Worm (Caenorhabditis elegans) whole organism, L1 larva: Measurements from ENCODE around the gene F13H10.3.
A peak's percentile ranks its signal among the peaks of the same experiment; 100 is the strongest.

Experiments
- C04F5.9 ChIP-seq: sonication (generic microtip); optimal IDR thresholded peaks from 2 replicates; lab custom pipeline; 2016; ENCODE audit warnings: missing genetic modification characterization, missing compliant biosample characterization
- C16A3.4 ChIP-seq: fragments of 150-350 bp; optimal IDR thresholded peaks from 2 replicates; lab custom pipeline; 2014; ENCODE audit warnings: missing biosample characterization, missing genetic modification characterization
- C34B4.2 ChIP-seq: sonication (generic microtip); optimal IDR thresholded peaks from 2 replicates; lab custom pipeline; 2017; ENCODE audit warnings: mild to moderate bottlenecking, missing genetic modification characterization, missing compliant biosample characterization
- Y116A8C.19 ChIP-seq: sonication (generic microtip); optimal IDR thresholded peaks from 2 replicates; lab custom pipeline; 2016; ENCODE audit warnings: missing compliant biosample characterization, missing genetic modification characterization, borderline replicate concordance
- ama-1 ChIP-seq: fragments of 150-350 bp; optimal IDR thresholded peaks from 2 replicates; lab custom pipeline; 2014
- ceh-63 ChIP-seq: fragments of 200-800 bp; sonication (Bioruptor generic); optimal IDR thresholded peaks from 2 replicates; lab custom pipeline; 2018; ENCODE audit warnings: mild to moderate bottlenecking, missing genetic modification characterization, missing compliant biosample characterization
- ceh-82 ChIP-seq, 3 experiments: fragments of 150-350 bp in 1 of 3; sonication (generic microtip) in 2 of 3; optimal IDR thresholded peaks; 2 replicates each; lab custom pipeline; 2014 to 2017; ENCODE audit warnings: missing biosample characterization in 3 of 3, missing genetic modification characterization in 3 of 3
- ceh-90 ChIP-seq: sonication (generic microtip); optimal IDR thresholded peaks from 2 replicates; lab custom pipeline; 2016; ENCODE audit warnings: missing genetic modification characterization, missing compliant biosample characterization
- ces-1 ChIP-seq: fragments of 150-350 bp; optimal IDR thresholded peaks from 2 replicates; lab custom pipeline; 2014; ENCODE audit warnings: missing biosample characterization, missing genetic modification reagents, missing genetic modification characterization
- dsc-1 ChIP-seq: sonication (generic microtip); optimal IDR thresholded peaks from 2 replicates; lab custom pipeline; 2016; ENCODE audit warnings: mild to moderate bottlenecking, missing genetic modification characterization, missing compliant biosample characterization
- efl-1 ChIP-seq, 4 experiments: fragments of 150-350 bp; optimal IDR thresholded peaks in 3 of 4; peaks in 1 of 4; 1 replicate in 1 of 4; 2 replicates in 3 of 4; lab custom pipeline; 2014; ENCODE audit warnings: missing biosample characterization in 2 of 4, missing genetic modification characterization in 2 of 4, missing genetic modification reagents in 2 of 4
- egl-13 ChIP-seq: sonication (generic microtip); optimal IDR thresholded peaks from 2 replicates; lab custom pipeline; 2016; ENCODE audit warnings: missing genotype, missing genetic modification reagents, missing genetic modification characterization, missing compliant biosample characterization
- elt-3 ChIP-seq, 6 experiments: fragments of 150-350 bp in 1 of 6; sonication (generic microtip); optimal IDR thresholded peaks; 2 replicates each; lab custom pipeline; 2017 to 2018; ENCODE audit warnings: missing biosample characterization in 6 of 6, missing genetic modification characterization in 6 of 6, inconsistent platforms in 1 of 6
- fos-1 ChIP-seq: fragments of 150-350 bp; optimal IDR thresholded peaks from 2 replicates; lab custom pipeline; 2014; ENCODE audit warnings: missing biosample characterization, missing genetic modification characterization
- grh-1 ChIP-seq: fragments of 200-800 bp; sonication (Bioruptor generic); IDR thresholded peaks from 2 replicates; pipeline ENCODE4 v1.3.6; 2022; ENCODE audit warnings: missing genetic modification reagents, missing genetic modification characterization, missing compliant biosample characterization
- hlh-17 ChIP-seq: fragments of 200-800 bp; sonication (Bioruptor generic); optimal IDR thresholded peaks from 2 replicates; lab custom pipeline; 2018; ENCODE audit warnings: missing genetic modification characterization, mild to moderate bottlenecking, missing compliant biosample characterization, moderate library complexity, borderline replicate concordance
- lin-14 ChIP-seq: fragments of 200-800 bp; sonication (Bioruptor generic); optimal IDR thresholded peaks from 2 replicates; lab custom pipeline; 2018; ENCODE audit warnings: mild to moderate bottlenecking, missing genetic modification characterization, moderate library complexity, missing compliant biosample characterization
- lin-35 ChIP-seq, 2 experiments: fragments of 150-350 bp; optimal IDR thresholded peaks; 2 replicates each; lab custom pipeline; 2014; ENCODE audit warnings: missing biosample characterization in 2 of 2, missing genetic modification characterization in 2 of 2, missing genetic modification reagents in 2 of 2
- lin-39 ChIP-seq: fragments of 150-350 bp; optimal IDR thresholded peaks from 2 replicates; lab custom pipeline; 2014; ENCODE audit warnings: missing biosample characterization, missing genetic modification reagents, missing genetic modification characterization
- lsy-2 ChIP-seq, 2 experiments: fragments of 150-350 bp; optimal IDR thresholded peaks; 2 replicates each; lab custom pipeline; 2014; ENCODE audit warnings: missing biosample characterization in 2 of 2, missing genetic modification characterization in 2 of 2
- mef-2 ChIP-seq: fragments of 150-350 bp; optimal IDR thresholded peaks from 2 replicates; lab custom pipeline; 2014; ENCODE audit warnings: missing biosample characterization, missing genetic modification characterization
- nhr-11 ChIP-seq: fragments of 150-350 bp; optimal IDR thresholded peaks from 2 replicates; lab custom pipeline; 2014; ENCODE audit warnings: missing biosample characterization, missing genetic modification characterization
- nhr-12 ChIP-seq: sonication (generic microtip); optimal IDR thresholded peaks from 2 replicates; lab custom pipeline; 2017; ENCODE audit warnings: missing biosample characterization, missing genetic modification characterization
- nhr-20 ChIP-seq: sonication (generic microtip); optimal IDR thresholded peaks from 2 replicates; lab custom pipeline; 2016; ENCODE audit warnings: mild to moderate bottlenecking, missing genetic modification characterization, missing compliant biosample characterization
- nhr-71 ChIP-seq: sonication (generic microtip); optimal IDR thresholded peaks from 2 replicates; lab custom pipeline; 2016; ENCODE audit warnings: mild to moderate bottlenecking, missing genetic modification characterization, moderate library complexity, missing compliant biosample characterization
- nhr-76 ChIP-seq: sonication (generic microtip); optimal IDR thresholded peaks from 2 replicates; lab custom pipeline; 2017; ENCODE audit warnings: missing biosample characterization, missing genetic modification characterization
- nhr-84 ChIP-seq: sonication (generic microtip); optimal IDR thresholded peaks from 2 replicates; lab custom pipeline; 2017; ENCODE audit warnings: missing biosample characterization, missing genetic modification characterization
- pag-3 ChIP-seq: sonication (generic microtip); optimal IDR thresholded peaks from 2 replicates; lab custom pipeline; 2017; ENCODE audit warnings: missing genetic modification characterization, mild to moderate bottlenecking, missing compliant biosample characterization, antibody characterized with exemption, borderline replicate concordance; ENCODE audit not compliant: insufficient read depth
- snpc-4 ChIP-seq: fragments of 150-350 bp; optimal IDR thresholded peaks from 2 replicates; lab custom pipeline; 2014; ENCODE audit warnings: missing biosample characterization, missing genetic modification characterization
- snu-23 ChIP-seq: sonication (generic microtip); optimal IDR thresholded peaks from 2 replicates; lab custom pipeline; 2016; ENCODE audit warnings: missing genetic modification characterization, missing compliant biosample characterization
- sox-4 ChIP-seq: sonication (generic microtip); optimal IDR thresholded peaks from 2 replicates; lab custom pipeline; 2016; ENCODE audit warnings: missing genetic modification characterization, missing compliant biosample characterization
- sptf-1 ChIP-seq: fragments of 150-350 bp; optimal IDR thresholded peaks from 2 replicates; lab custom pipeline; 2014; ENCODE audit warnings: missing biosample characterization, missing genetic modification characterization
- sup-37 ChIP-seq: fragments of 200-800 bp; sonication (Bioruptor generic); optimal IDR thresholded peaks from 2 replicates; lab custom pipeline; 2018; ENCODE audit warnings: mild to moderate bottlenecking, missing genetic modification characterization, missing compliant biosample characterization
- tbx-2 ChIP-seq: sonication (generic microtip); optimal IDR thresholded peaks from 2 replicates; lab custom pipeline; 2016; ENCODE audit warnings: missing genetic modification characterization, missing compliant biosample characterization
- tlp-1 ChIP-seq: fragments of 150-350 bp; optimal IDR thresholded peaks from 2 replicates; lab custom pipeline; 2014; ENCODE audit warnings: missing biosample characterization, missing genetic modification characterization
- unc-130 ChIP-seq: fragments of 150-350 bp; optimal IDR thresholded peaks from 2 replicates; lab custom pipeline; 2017; ENCODE audit warnings: missing biosample characterization, missing genetic modification characterization, inconsistent platforms
- unc-30 ChIP-seq: sonication (generic microtip); optimal IDR thresholded peaks from 2 replicates; lab custom pipeline; 2017; ENCODE audit warnings: missing biosample characterization, missing genetic modification characterization
- unc-98 ChIP-seq: fragments of 200-800 bp; sonication (Bioruptor generic); IDR thresholded peaks from 2 replicates; pipeline ENCODE4 v1.3.6; 2022; ENCODE audit warnings: missing genetic modification characterization, missing compliant biosample characterization
- zip-4 ChIP-seq: fragments of 200-800 bp; sonication (Bioruptor generic); optimal IDR thresholded peaks from 2 replicates; lab custom pipeline; 2018; ENCODE audit warnings: mild to moderate bottlenecking, missing genetic modification characterization, moderate library complexity, missing compliant biosample characterization
- ztf-4 ChIP-seq: fragments of 150-350 bp; optimal IDR thresholded peaks from 2 replicates; lab custom pipeline; 2014; ENCODE audit warnings: missing biosample characterization, missing genetic modification characterization

The F13H10.3 gene

ce11 chrIV:11019962-11020550 is 4.3 kb upstream of the F13H10.3 start, which contains the start of gene F13H10.8 (continued):
- peak; percentile 54 for TF ChIP-seq nhr-20
- peak; percentile 22 for TF ChIP-seq pag-3 (tag; lab: Kevin White, UChicago)
- peak; percentile 24 to 26 for TF ChIP-seq efl-1 (optimal IDR thresholded peaks at IDR 0.05; lab: Kevin White, UChicago)
- TF ChIP-seq efl-1 (GFP tag; optimal IDR thresholded peaks at IDR 0.05 in 1 of 2; lab: Kevin White, UChicago): peak; percentile 31 to 40
- TF ChIP-seq Y116A8C.19: no peak
- TF ChIP-seq sox-4: no peak
- TF ChIP-seq tlp-1: no peak
- no peak for TF ChIP-seq egl-13 (tag; lab: Kevin White, UChicago)
- TF ChIP-seq lin-39 (tag; lab: Kevin White, UChicago): no peak
- TF ChIP-seq fos-1: no peak
- TF ChIP-seq snu-23: peak; percentile 31
- TF ChIP-seq mef-2 (tag; lab: Kevin White, UChicago): no peak
- TF ChIP-seq snpc-4 (tag; lab: Kevin White, UChicago): peak; percentile 24
- TF ChIP-seq nhr-12 (tag; lab: Kevin White, UChicago): no peak
- TF ChIP-seq unc-30 (tag; lab: Kevin White, UChicago): no peak
- TF ChIP-seq unc-98 (GFP tag; lab: Robert Waterston, UW): no peak
- TF ChIP-seq dsc-1 (tag; lab: Kevin White, UChicago): no peak
- peak in 1 of 3 experiments; percentile 21 for TF ChIP-seq ceh-82 (tag; optimal IDR thresholded peaks at IDR 0.05; lab: Kevin White, UChicago)
- no peak for TF ChIP-seq nhr-84
- TF ChIP-seq ztf-4 (tag; lab: Kevin White, UChicago): no peak
- no peak for TF ChIP-seq ama-1 (lab: Kevin White, UChicago)
- TF ChIP-seq nhr-76 (tag; lab: Kevin White, UChicago): no peak
- TF ChIP-seq sptf-1 (tag; lab: Kevin White, UChicago): no peak
- no peak for TF ChIP-seq zip-4 (GFP tag; lab: Kevin White, UChicago)
- no peak for TF ChIP-seq ceh-63 (GFP tag; lab: Kevin White, UChicago)
- TF ChIP-seq tbx-2 (tag; lab: Kevin White, UChicago): peak; percentile 60
- TF ChIP-seq ceh-90: no peak
- no peak for TF ChIP-seq sup-37 (GFP tag; lab: Kevin White, UChicago)
- peak; percentile 36 to 38 for TF ChIP-seq lin-35 (GFP tag; optimal IDR thresholded peaks at IDR 0.05; lab: Kevin White, UChicago)
- no peak for TF ChIP-seq C04F5.9 (tag; lab: Kevin White, UChicago)
- peak; percentile 68 for TF ChIP-seq lin-14 (GFP tag; lab: Kevin White, UChicago)
- TF ChIP-seq ces-1: no peak
- TF ChIP-seq elt-3 (tag; optimal IDR thresholded peaks at IDR 0.05; lab: Kevin White, UChicago): no peak
- TF ChIP-seq nhr-71: peak; percentile 40
- TF ChIP-seq lsy-2 (tag; optimal IDR thresholded peaks at IDR 0.05; lab: Kevin White, UChicago): peak; percentile 9 to 50
- TF ChIP-seq grh-1 (GFP tag; lab: Robert Waterston, UW): no peak
- TF ChIP-seq C16A3.4 (tag; lab: Kevin White, UChicago): peak; percentile 10

DNA sequence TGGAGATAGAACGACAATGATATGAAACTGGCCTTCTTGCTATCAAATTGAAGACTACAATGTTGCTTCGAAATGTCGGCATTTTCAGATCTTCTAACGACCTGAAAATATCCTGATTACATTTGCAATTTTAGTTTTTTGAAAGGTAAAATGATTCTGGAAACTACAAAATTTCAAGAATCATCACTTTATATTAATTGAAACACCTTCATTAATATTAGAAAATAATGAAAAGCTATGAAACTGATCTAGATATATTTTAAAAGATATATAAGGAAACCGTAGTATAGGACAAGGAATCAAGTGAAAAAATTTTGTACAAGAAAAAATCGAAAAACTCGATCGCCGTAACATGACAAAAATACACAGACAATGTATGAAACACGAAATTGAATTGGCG is 3.8 kb downstream of the F13H10.3 start, which contains the start of gene ndx-9:
Gene ndx-9 (minus strand): TSS at position 101 of the 400 bp plus-strand sequence.
- TF ChIP-seq C34B4.2 (tag; lab: Kevin White, UChicago) (no peak), unc-30 (tag; lab: Kevin White, UChicago) (no peak), dsc-1 (tag; lab: Kevin White, UChicago) (no peak), ama-1 (lab: Kevin White, UChicago) (no peak), egl-13 (tag; lab: Kevin White, UChicago) (no peak), snu-23 (no peak), nhr-11 (tag; lab: Kevin White, UChicago) (no peak), hlh-17 (no peak), unc-130 (tag; lab: Kevin White, UChicago) (no peak), ces-1 (no peak)
